Worm (Caenorhabditis elegans) whole organism, L2 larva: ENCODE results near the gene C26B2.7.
A peak's percentile ranks its signal among the peaks of the same experiment; 100 is the strongest.
"Not testable (repeated sequence)": the region's sequence is repeated elsewhere in the genome, so short reads cannot be mapped to it uniquely, and the experiment has no call there.

Experiments used
- C34F6.9 ChIP-seq: fragments of 150-350 bp; optimal IDR thresholded peaks from 2 replicates; lab custom pipeline; 2014; ENCODE audit warnings: missing biosample characterization, missing genetic modification characterization
- F13H6.1 ChIP-seq: sonication (generic microtip); optimal IDR thresholded peaks from 2 replicates; lab custom pipeline; 2016; ENCODE audit warnings: missing genetic modification characterization, missing compliant biosample characterization
- R02D3.7 ChIP-seq: fragments of 150-350 bp; optimal IDR thresholded peaks from 2 replicates; lab custom pipeline; 2014; ENCODE audit warnings: missing biosample characterization, missing genetic modification characterization
- Y55F3AM.14 ChIP-seq: fragments of 200-800 bp; sonication (Bioruptor generic); optimal IDR thresholded peaks from 2 replicates; lab custom pipeline; 2018; ENCODE audit warnings: mild to moderate bottlenecking, missing genetic modification characterization, missing compliant biosample characterization
- ZK546.5 ChIP-seq: sonication (generic microtip); optimal IDR thresholded peaks from 2 replicates; lab custom pipeline; 2017; ENCODE audit warnings: missing biosample characterization, missing genetic modification characterization
- alr-1 ChIP-seq: fragments of 150-350 bp; optimal IDR thresholded peaks from 2 replicates; lab custom pipeline; 2014; ENCODE audit warnings: missing biosample characterization, missing genetic modification characterization
- aly-2 ChIP-seq: fragments of 150-350 bp; optimal IDR thresholded peaks from 2 replicates; lab custom pipeline; 2014; ENCODE audit warnings: missing biosample characterization, missing genetic modification characterization
- ama-1 ChIP-seq: fragments of 150-350 bp; optimal IDR thresholded peaks from 2 replicates; lab custom pipeline; 2018; ENCODE audit warnings: inconsistent platforms
- blmp-1 ChIP-seq: sonication (generic microtip); optimal IDR thresholded peaks from 2 replicates; lab custom pipeline; 2017; ENCODE audit warnings: missing genetic modification characterization, mild to moderate bottlenecking, missing compliant biosample characterization, antibody characterized with exemption, moderate library complexity; ENCODE audit not compliant: insufficient read depth
- ceh-16 ChIP-seq: fragments of 150-350 bp; optimal IDR thresholded peaks from 2 replicates; lab custom pipeline; 2014; ENCODE audit warnings: missing biosample characterization, missing genetic modification characterization
- ceh-82 ChIP-seq: fragments of 150-350 bp; optimal IDR thresholded peaks from 2 replicates; lab custom pipeline; 2014; ENCODE audit warnings: missing biosample characterization, missing genetic modification characterization
- crh-2 ChIP-seq: sonication (generic microtip); optimal IDR thresholded peaks from 2 replicates; lab custom pipeline; 2017; ENCODE audit warnings: missing biosample characterization, missing genetic modification characterization
- egl-27 ChIP-seq: sonication (generic microtip); optimal IDR thresholded peaks from 3 replicates; lab custom pipeline; 2017; ENCODE audit warnings: missing biosample characterization, missing genetic modification reagents, missing genetic modification characterization
- elt-1 ChIP-seq: fragments of 150-350 bp; optimal IDR thresholded peaks from 2 replicates; lab custom pipeline; 2014; ENCODE audit warnings: missing biosample characterization, missing genetic modification characterization
- fos-1 ChIP-seq: fragments of 150-350 bp; optimal IDR thresholded peaks from 2 replicates; lab custom pipeline; 2014; ENCODE audit warnings: missing biosample characterization, missing genetic modification characterization
- gmeb-1 ChIP-seq: fragments of 150-350 bp; optimal IDR thresholded peaks from 2 replicates; lab custom pipeline; 2014; ENCODE audit warnings: missing biosample characterization, missing genetic modification characterization
- lin-11 ChIP-seq: fragments of 150-350 bp; sonication (generic microtip); optimal IDR thresholded peaks from 2 replicates; lab custom pipeline; 2014; ENCODE audit warnings: missing biosample characterization, missing genetic modification characterization, inconsistent platforms, mixed read lengths
- lin-13 ChIP-seq: fragments of 150-350 bp; optimal IDR thresholded peaks from 2 replicates; lab custom pipeline; 2014; ENCODE audit warnings: missing biosample characterization, missing genetic modification reagents, missing genetic modification characterization
- lin-39 ChIP-seq: fragments of 150-350 bp; optimal IDR thresholded peaks from 2 replicates; lab custom pipeline; 2014; ENCODE audit warnings: missing biosample characterization, missing genetic modification reagents, missing genetic modification characterization
- lsy-2 ChIP-seq, 2 experiments: fragments of 150-350 bp in 1 of 2; sonication (generic microtip) in 1 of 2; optimal IDR thresholded peaks; 2 replicates each; lab custom pipeline; 2014 to 2017; ENCODE audit warnings: missing biosample characterization in 2 of 2, missing genetic modification characterization in 2 of 2
- mab-5 ChIP-seq: fragments of 150-350 bp; optimal IDR thresholded peaks from 2 replicates; lab custom pipeline; 2014; ENCODE audit warnings: missing biosample characterization, missing genetic modification characterization
- mbf-1 ChIP-seq: sonication (generic microtip); optimal IDR thresholded peaks from 2 replicates; lab custom pipeline; 2017; ENCODE audit warnings: missing biosample characterization, missing genetic modification characterization
- mdl-1 ChIP-seq, 2 experiments: fragments of 150-350 bp in 1 of 2; sonication (generic microtip) in 1 of 2; optimal IDR thresholded peaks; 2 replicates each; lab custom pipeline; 2017; ENCODE audit warnings: missing biosample characterization in 2 of 2, missing genetic modification characterization in 2 of 2
- nhr-10 ChIP-seq: sonication (generic microtip); optimal IDR thresholded peaks from 2 replicates; lab custom pipeline; 2017; ENCODE audit warnings: missing biosample characterization, missing genetic modification characterization
- nhr-12 ChIP-seq: fragments of 150-350 bp; optimal IDR thresholded peaks from 2 replicates; lab custom pipeline; 2014; ENCODE audit warnings: missing biosample characterization, missing genetic modification characterization
- nhr-129 ChIP-seq: fragments of 150-350 bp; optimal IDR thresholded peaks from 2 replicates; lab custom pipeline; 2014; ENCODE audit warnings: missing biosample characterization, missing genetic modification characterization
- nhr-21 ChIP-seq: fragments of 150-350 bp; optimal IDR thresholded peaks from 2 replicates; lab custom pipeline; 2014; ENCODE audit warnings: missing biosample characterization, missing genetic modification characterization
- nhr-23 ChIP-seq: fragments of 150-350 bp; optimal IDR thresholded peaks from 2 replicates; lab custom pipeline; 2014; ENCODE audit warnings: missing biosample characterization, missing genetic modification reagents, missing genetic modification characterization
- nhr-25 ChIP-seq: fragments of 150-350 bp; sonication (generic microtip); optimal IDR thresholded peaks from 3 replicates; lab custom pipeline; 2014; ENCODE audit warnings: missing biosample characterization, missing genetic modification characterization
- nhr-6 ChIP-seq: fragments of 150-350 bp; optimal IDR thresholded peaks from 2 replicates; lab custom pipeline; 2014; ENCODE audit warnings: missing biosample characterization, missing genetic modification characterization
- nhr-77 ChIP-seq: fragments of 150-350 bp; optimal IDR thresholded peaks from 2 replicates; lab custom pipeline; 2014; ENCODE audit warnings: missing biosample characterization, missing genetic modification characterization
- peb-1 ChIP-seq: fragments of 150-350 bp; optimal IDR thresholded peaks from 2 replicates; lab custom pipeline; 2014; ENCODE audit warnings: missing biosample characterization, missing genetic modification characterization
- sem-4 ChIP-seq: fragments of 150-350 bp; optimal IDR thresholded peaks from 2 replicates; lab custom pipeline; 2014; ENCODE audit warnings: missing biosample characterization, missing genetic modification reagents, missing genetic modification characterization
- skn-1 ChIP-seq: sonication (generic microtip); optimal IDR thresholded peaks from 2 replicates; lab custom pipeline; 2017; ENCODE audit warnings: missing biosample characterization, missing genetic modification characterization
- sma-3 ChIP-seq: sonication (generic microtip); optimal IDR thresholded peaks from 2 replicates; lab custom pipeline; 2016; ENCODE audit warnings: missing genetic modification reagents, missing genetic modification characterization, missing compliant biosample characterization
- sma-9 ChIP-seq, 2 experiments: fragments of 150-350 bp in 1 of 2; sonication (generic microtip) in 1 of 2; optimal IDR thresholded peaks; 2 replicates each; lab custom pipeline; 2014 to 2016; ENCODE audit warnings: missing genetic modification characterization in 2 of 2, mild to moderate bottlenecking in 1 of 2, missing biosample characterization in 1 of 2, missing compliant biosample characterization in 1 of 2, missing genetic modification reagents in 1 of 2, moderate library complexity in 1 of 2
- snpc-4 ChIP-seq: fragments of 150-350 bp; optimal IDR thresholded peaks from 2 replicates; lab custom pipeline; 2014; ENCODE audit warnings: missing biosample characterization, missing genetic modification characterization
- unc-39 ChIP-seq: fragments of 150-350 bp; optimal IDR thresholded peaks from 2 replicates; lab custom pipeline; 2014; ENCODE audit warnings: missing biosample characterization, missing genetic modification characterization
- unc-55 ChIP-seq: fragments of 150-350 bp; sonication (generic microtip); optimal IDR thresholded peaks from 3 replicates; lab custom pipeline; 2014; ENCODE audit warnings: missing biosample characterization, missing genetic modification reagents, missing genetic modification characterization
- zag-1 ChIP-seq: fragments of 150-350 bp; optimal IDR thresholded peaks from 2 replicates; lab custom pipeline; 2014; ENCODE audit warnings: missing biosample characterization, missing genetic modification characterization
- ztf-11 ChIP-seq: sonication (generic microtip); optimal IDR thresholded peaks from 2 replicates; lab custom pipeline; 2017; ENCODE audit warnings: missing biosample characterization, missing genetic modification characterization
- ztf-4 ChIP-seq: fragments of 150-350 bp; optimal IDR thresholded peaks from 2 replicates; lab custom pipeline; 2014; ENCODE audit warnings: missing biosample characterization, missing genetic modification characterization

C26B2.7 gene

DNA sequence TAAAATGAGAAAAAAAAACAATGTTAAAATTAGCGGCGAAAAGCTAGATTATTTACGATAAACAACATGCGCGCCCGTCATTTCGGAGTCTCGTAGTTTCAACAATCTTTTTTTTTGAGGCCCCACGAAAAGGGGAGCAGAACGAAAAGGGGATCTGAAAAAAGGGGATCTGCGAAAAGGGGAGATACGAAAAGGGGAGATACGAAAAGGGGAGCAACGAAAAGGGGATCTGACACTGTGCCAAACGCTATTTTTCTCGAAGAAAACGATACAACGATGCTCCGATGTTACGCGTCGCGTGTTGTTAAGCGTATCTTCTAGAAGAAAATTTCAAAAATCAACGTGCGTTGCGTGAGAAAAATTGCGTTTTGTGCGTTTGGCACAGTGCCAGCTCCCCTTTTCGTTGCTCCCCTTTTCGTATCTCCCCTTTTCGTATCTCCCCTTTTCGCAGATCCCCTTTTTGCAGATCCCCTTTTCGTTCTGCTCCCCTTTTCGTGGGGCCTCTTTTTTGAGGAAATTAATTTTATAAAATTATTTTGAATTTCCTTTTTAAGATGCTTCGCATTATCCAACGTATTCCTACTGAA is at the start of gene C26B2.7:
Gene C26B2.7 (plus strand): TSS at position 549 of the 587 bp plus-strand sequence.
- peak; percentile 52 for TF ChIP-seq nhr-129 (tag; lab: Kevin White, UChicago)
- peak; percentile 54 for TF ChIP-seq R02D3.7 (tag; lab: Kevin White, UChicago)
- peak; percentile 49 for TF ChIP-seq crh-2 (tag; lab: Kevin White, UChicago)
- TF ChIP-seq sma-3 (GFP tag; lab: Kevin White, UChicago) = peak; percentile 90
- peak; percentile 67 for TF ChIP-seq gmeb-1 (tag; lab: Kevin White, UChicago)
- TF ChIP-seq fos-1 (tag; lab: Kevin White, UChicago) = peak; percentile 15
- peak; percentile 85 for TF ChIP-seq unc-55 (GFP tag; lab: Kevin White, UChicago)
- peak; percentile 27 to 73 for TF ChIP-seq lsy-2 (tag; optimal IDR thresholded peaks at IDR 0.05; lab: Kevin White, UChicago)
- peak; percentile 63 for TF ChIP-seq ztf-4
- TF ChIP-seq C34F6.9 (tag; lab: Kevin White, UChicago) = peak; percentile 40
- peak; percentile 84 for TF ChIP-seq F13H6.1 (tag; lab: Kevin White, UChicago)
- TF ChIP-seq sma-9 (GFP tag; optimal IDR thresholded peaks at IDR 0.05; lab: Kevin White, UChicago) = peak; percentile 77
- TF ChIP-seq sma-9 (tag; optimal IDR thresholded peaks at IDR 0.05; lab: Kevin White, UChicago) = not testable (repeated sequence)
- TF ChIP-seq mab-5 (tag; lab: Kevin White, UChicago) = peak; percentile 25
- peak; percentile 66 for TF ChIP-seq lin-13
- TF ChIP-seq nhr-21 (tag; lab: Kevin White, UChicago) = peak; percentile 69

DNA sequence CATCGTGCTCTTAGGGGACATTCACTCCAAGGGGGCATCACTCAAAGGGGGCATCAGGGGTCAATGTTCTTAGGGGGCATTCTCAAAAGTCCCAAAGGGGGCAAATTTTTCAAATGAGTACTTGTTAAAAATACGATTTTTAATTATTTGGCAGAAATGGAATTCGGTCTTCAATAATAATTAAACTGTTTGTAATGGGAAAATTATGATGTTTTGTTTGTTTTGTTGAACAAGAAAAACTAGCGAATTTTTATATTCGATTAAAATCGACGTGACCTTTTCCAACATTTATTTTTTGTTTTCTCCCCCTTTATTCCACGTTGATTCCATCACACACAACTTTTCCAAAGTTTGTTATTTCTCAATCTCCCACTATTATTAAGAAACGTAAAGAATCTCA is 49.1 kb upstream of the C26B2.7 start, which contains the start of gene F57H12.5:
Gene F57H12.5 (plus strand): TSS at position 301 of the 400 bp plus-strand sequence.
- no peak for TF ChIP-seq mbf-1 (tag; lab: Kevin White, UChicago)
- TF ChIP-seq nhr-129 (tag; lab: Kevin White, UChicago) = no peak
- no peak for TF ChIP-seq mdl-1 (tag; optimal IDR thresholded peaks at IDR 0.05; lab: Kevin White, UChicago)
- no peak for TF ChIP-seq peb-1 (tag; lab: Kevin White, UChicago)
- no peak for TF ChIP-seq elt-1 (tag; lab: Kevin White, UChicago)
- TF ChIP-seq nhr-10 = no peak
- no peak for TF ChIP-seq ceh-16
- TF ChIP-seq nhr-23 (tag; lab: Kevin White, UChicago) = no peak
- TF ChIP-seq nhr-21 (tag; lab: Kevin White, UChicago) = no peak
- no peak for TF ChIP-seq lin-11 (tag; lab: Kevin White, UChicago)
- TF ChIP-seq lin-39 (tag; lab: Kevin White, UChicago) = no peak
- TF ChIP-seq nhr-6 (tag; lab: Kevin White, UChicago) = no peak
- TF ChIP-seq ZK546.5 (tag; lab: Kevin White, UChicago) = no peak
- TF ChIP-seq alr-1 (tag; lab: Kevin White, UChicago) = no peak

DNA sequence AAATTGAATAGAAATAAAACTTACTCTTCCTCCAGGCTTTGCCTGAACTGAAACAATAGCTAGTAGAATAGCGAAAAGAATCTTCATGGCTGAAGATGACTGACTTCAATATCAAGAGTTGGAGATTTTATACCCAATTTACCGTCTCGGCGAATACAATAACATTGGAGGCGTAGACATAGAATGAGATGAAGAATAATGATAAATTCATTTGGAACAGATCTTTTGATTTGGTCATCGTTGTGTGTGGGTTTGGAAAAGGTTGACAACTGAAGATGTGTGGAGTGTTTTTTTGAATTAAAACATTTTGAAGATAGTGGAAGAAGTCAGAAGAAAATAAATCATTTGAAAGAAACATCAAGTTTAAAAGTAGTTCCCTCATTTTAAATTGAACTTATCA is 39.9 kb upstream of the C26B2.7 start, which contains the start of gene F57H12.6:
Gene F57H12.6 (minus strand): TSS at position 101 of the 400 bp plus-strand sequence.
- TF ChIP-seq ceh-82 (tag; lab: Kevin White, UChicago) (no peak), sem-4 (tag; lab: Kevin White, UChicago) (no peak), sma-3 (GFP tag; lab: Kevin White, UChicago) (no peak), mab-5 (tag; lab: Kevin White, UChicago) (no peak), skn-1 (tag; lab: Kevin White, UChicago) (no peak), zag-1 (tag; lab: Kevin White, UChicago) (no peak), Y55F3AM.14 (GFP tag; lab: Kevin White, UChicago) (no peak), nhr-10 (no peak), peb-1 (tag; lab: Kevin White, UChicago) (no peak), mbf-1 (tag; lab: Kevin White, UChicago) (no peak), fos-1 (tag; lab: Kevin White, UChicago) (no peak), F13H6.1 (tag; lab: Kevin White, UChicago) (no peak), snpc-4 (no peak), nhr-6 (tag; lab: Kevin White, UChicago) (no peak), C34F6.9 (tag; lab: Kevin White, UChicago) (no peak), lin-39 (tag; lab: Kevin White, UChicago) (no peak), egl-27 (tag; lab: Kevin White, UChicago) (no peak)

DNA sequence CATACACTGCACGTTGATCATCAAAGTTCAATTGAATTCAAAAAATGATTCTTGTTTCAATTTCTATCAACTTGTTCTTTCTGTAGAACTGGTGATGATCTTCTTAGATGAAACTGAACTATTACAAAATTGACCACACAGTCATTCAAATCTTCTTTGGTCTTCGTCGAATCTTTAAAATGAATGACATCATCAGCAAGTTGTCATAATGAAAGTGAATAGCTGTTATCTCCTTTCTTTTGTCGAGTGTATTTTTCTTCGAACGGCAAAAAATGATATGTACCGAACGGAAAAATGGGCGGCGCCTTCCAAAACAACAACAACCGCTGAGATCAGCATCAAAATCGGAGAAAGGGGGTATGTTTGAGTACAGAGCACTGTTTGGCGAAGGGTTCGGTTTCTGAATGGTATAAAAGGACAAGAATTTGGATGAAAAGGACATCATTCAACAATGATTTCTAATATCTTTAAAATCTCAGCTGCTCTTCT is 38.6 kb upstream of the C26B2.7 start, which contains the start of gene ora-1:
Gene ora-1 (plus strand): TSS at position 439 of the 489 bp plus-strand sequence.
- no peak for TF ChIP-seq zag-1 (tag; lab: Kevin White, UChicago)
- TF ChIP-seq nhr-12 (tag; lab: Kevin White, UChicago) = no peak
- TF ChIP-seq mbf-1 (tag; lab: Kevin White, UChicago) = no peak
- no peak for TF ChIP-seq ztf-11
- TF ChIP-seq alr-1 (tag; lab: Kevin White, UChicago) = no peak
- no peak for TF ChIP-seq unc-39
- TF ChIP-seq nhr-25 = peak; percentile 41
- TF ChIP-seq ama-1 (lab: Kevin White, UChicago) = no peak
- TF ChIP-seq nhr-77 (tag; lab: Kevin White, UChicago) = no peak
- TF ChIP-seq aly-2 (tag; lab: Kevin White, UChicago) = no peak
- TF ChIP-seq blmp-1 = peak; percentile 78
- TF ChIP-seq gmeb-1 (tag; lab: Kevin White, UChicago) = no peak
- TF ChIP-seq nhr-129 (tag; lab: Kevin White, UChicago) = no peak
- TF ChIP-seq, all 48 proteins: peak for 2
